Worm (Caenorhabditis elegans) whole organism, late embryonic: ENCODE measurements around the gene pmp-5.
A peak's percentile ranks its signal among the peaks of the same experiment; 100 is the strongest.

Experiments
- Y22D7AL.16 ChIP-seq: sonication (generic microtip); optimal IDR thresholded peaks from 2 replicates; lab custom pipeline; 2016; ENCODE audit warnings: missing genetic modification characterization, missing compliant biosample characterization
- ama-1 ChIP-seq: fragments of 150-350 bp; optimal IDR thresholded peaks from 2 replicates; lab custom pipeline; 2014
- ceh-31 ChIP-seq: sonication (generic microtip); optimal IDR thresholded peaks from 2 replicates; lab custom pipeline; 2016; ENCODE audit warnings: missing genetic modification characterization, missing compliant biosample characterization
- ceh-9 ChIP-seq: sonication (generic microtip); optimal IDR thresholded peaks from 2 replicates; lab custom pipeline; 2016; ENCODE audit warnings: mild to moderate bottlenecking, missing genetic modification characterization, inconsistent platforms, missing compliant biosample characterization
- elt-2 ChIP-seq: sonication (generic microtip); optimal IDR thresholded peaks from 2 replicates; lab custom pipeline; 2016; ENCODE audit warnings: missing genetic modification reagents, missing genetic modification characterization, missing compliant biosample characterization
- elt-4 ChIP-seq: sonication (generic microtip); optimal IDR thresholded peaks from 2 replicates; lab custom pipeline; 2016; ENCODE audit warnings: missing genetic modification characterization, missing compliant biosample characterization
- ets-4 ChIP-seq: sonication (generic microtip); optimal IDR thresholded peaks from 2 replicates; lab custom pipeline; 2016; ENCODE audit warnings: missing genetic modification characterization, missing compliant biosample characterization
- gmeb-2 ChIP-seq: sonication (generic microtip); optimal IDR thresholded peaks from 2 replicates; lab custom pipeline; 2016; ENCODE audit warnings: missing genetic modification characterization, inconsistent platforms, missing compliant biosample characterization
- hlh-15 ChIP-seq: sonication (generic microtip); optimal IDR thresholded peaks from 2 replicates; lab custom pipeline; 2016; ENCODE audit warnings: missing genetic modification characterization, missing compliant biosample characterization
- npax-4 ChIP-seq: sonication (generic microtip); optimal IDR thresholded peaks from 2 replicates; lab custom pipeline; 2016; ENCODE audit warnings: missing genetic modification characterization, missing compliant biosample characterization
- pat-9 ChIP-seq: fragments of 200-800 bp; sonication (Bioruptor generic); optimal IDR thresholded peaks from 2 replicates; lab custom pipeline; 2018; ENCODE audit warnings: mild to moderate bottlenecking, missing genetic modification characterization, moderate library complexity, missing compliant biosample characterization
- ref-2 ChIP-seq: sonication (generic microtip); optimal IDR thresholded peaks from 2 replicates; lab custom pipeline; 2016; ENCODE audit warnings: missing genetic modification characterization, missing compliant biosample characterization
- unc-3 ChIP-seq, 2 experiments: fragments of 200-800 bp in 1 of 2; sonication (Bioruptor generic) in 1 of 2; sonication (generic microtip) in 1 of 2; conservative IDR thresholded peaks in 1 of 2; optimal IDR thresholded peaks in 1 of 2; 2 replicates each; pipeline versions ENCODE4 v1.3.6 to Lab custom; 2016 to 2022; ENCODE audit warnings: missing compliant biosample characterization in 2 of 2, missing genetic modification characterization in 2 of 2, missing genetic modification reagents in 1 of 2

- TF ChIP-seq npax-4 (no peak), ets-4 (tag; lab: Kevin White, UChicago) (no peak), hlh-15 (tag; lab: Kevin White, UChicago) (no peak), ref-2 (tag; lab: Kevin White, UChicago) (no peak), unc-3 (GFP tag; conservative IDR thresholded peaks at IDR 0.05; lab: Robert Waterston, UW) (no peak), unc-3 (tag; optimal IDR thresholded peaks at IDR 0.05; lab: Kevin White, UChicago) (no peak), ama-1 (lab: Kevin White, UChicago) (no peak), Y22D7AL.16 (no peak), ceh-9 (tag; lab: Kevin White, UChicago) (no peak), gmeb-2 (tag; lab: Kevin White, UChicago) (no peak), ceh-31 (no peak), elt-4 (tag; lab: Kevin White, UChicago) (no peak), elt-2 (tag; lab: Kevin White, UChicago) (peak; percentile 82), pat-9 (tag; lab: Kevin White, UChicago) (no peak)
These were observed 41.2 kb upstream of the pmp-5 start, which contains the start of gene W02F12.4 for ce11 chrV:6706771-6707170.
